Fruit fly (Drosophila melanogaster) whole organism, embryonic: Measurements from ENCODE around the gene Nepl13.

Experiments used
- Awh ChIP-seq: fragments of 200-800 bp; sonication (Bioruptor generic); IDR thresholded peaks from 2 replicates; pipeline ENCODE4, ENCODE4 v1.3.6; 2022; ENCODE audit warnings: missing biosample characterization, missing genetic modification characterization
- CG11398 ChIP-seq: fragments of 200-800 bp; sonication (Bioruptor generic); optimal IDR thresholded peaks from 2 replicates; lab custom pipeline; 2016; ENCODE audit warnings: missing biosample characterization, missing genetic modification characterization
- CG15011 ChIP-seq: fragments of 200-800 bp; sonication (Bioruptor generic); optimal IDR thresholded peaks from 3 replicates; lab custom pipeline; 2018; ENCODE audit warnings: missing biosample characterization, mild to moderate bottlenecking, missing genetic modification characterization
- CG17802 ChIP-seq: fragments of 200-800 bp; sonication (Bioruptor generic); optimal IDR thresholded peaks from 2 replicates; lab custom pipeline; 2018; ENCODE audit warnings: missing biosample characterization, mild to moderate bottlenecking, missing genetic modification characterization, moderate library complexity
- CG2129 ChIP-seq: fragments of 200-800 bp; sonication (Bioruptor generic); IDR thresholded peaks from 2 replicates; pipeline ENCODE4 v1.3.6; 2022; ENCODE audit warnings: missing biosample characterization, missing genetic modification characterization; ENCODE audit not compliant: partially characterized antibody
- CG2889 ChIP-seq: fragments of 200-800 bp; sonication (Bioruptor generic); IDR thresholded peaks from 3 replicates; pipeline ENCODE4 v1.3.6; 2022; ENCODE audit warnings: missing biosample characterization, missing genetic modification characterization
- CG34376 ChIP-seq: fragments of 200-800 bp; sonication (Bioruptor generic); optimal IDR thresholded peaks from 2 replicates; lab custom pipeline; 2018; ENCODE audit warnings: missing biosample characterization, mild to moderate bottlenecking, missing genetic modification characterization
- CG34422 ChIP-seq: fragments of 200-800 bp; sonication (Bioruptor generic); IDR thresholded peaks from 3 replicates; pipeline ENCODE4 v1.3.6; 2022; ENCODE audit warnings: missing biosample characterization, missing genetic modification characterization
- CG3838 ChIP-seq: fragments of 200-800 bp; sonication (Bioruptor generic); optimal IDR thresholded peaks from 3 replicates; lab custom pipeline; 2016; ENCODE audit warnings: missing biosample characterization, missing genetic modification characterization
- CG4730 ChIP-seq: fragments of 200-800 bp; sonication (Bioruptor generic); IDR thresholded peaks from 2 replicates; pipeline ENCODE4 v1.3.6; 2022; ENCODE audit warnings: missing biosample characterization, missing genetic modification characterization
- CG6854 ChIP-seq: fragments of 200-800 bp; sonication (Bioruptor generic); optimal IDR thresholded peaks from 3 replicates; lab custom pipeline; 2017; ENCODE audit warnings: missing biosample characterization, mild to moderate bottlenecking, missing genetic modification characterization
- CG7556 ChIP-seq: fragments of 200-800 bp; sonication (Bioruptor generic); optimal IDR thresholded peaks from 2 replicates; lab custom pipeline; 2017; ENCODE audit warnings: missing biosample characterization, mild to moderate bottlenecking, missing genetic modification characterization
- CG8388 ChIP-seq: fragments of 200-800 bp; sonication (Bioruptor generic); optimal IDR thresholded peaks from 2 replicates; lab custom pipeline; 2019; ENCODE audit warnings: missing biosample characterization, mild to moderate bottlenecking, missing genetic modification characterization, moderate library complexity
- CG8478 ChIP-seq: fragments of >200 bp; optimal IDR thresholded peaks from 2 replicates; lab custom pipeline; 2018
- CG9437 ChIP-seq: fragments of 200-800 bp; sonication (Bioruptor generic); optimal IDR thresholded peaks from 2 replicates; lab custom pipeline; 2018; ENCODE audit warnings: missing biosample characterization, mild to moderate bottlenecking, missing genetic modification characterization
- CkIIα-i1 ChIP-seq: fragments of 200-800 bp; sonication (Bioruptor generic); IDR thresholded peaks from 2 replicates; pipeline ENCODE4 v1.3.6; 2022; ENCODE audit warnings: missing biosample characterization, missing genetic modification characterization
- Dad ChIP-seq: fragments of 200-800 bp; sonication (Bioruptor generic); optimal IDR thresholded peaks from 3 replicates; lab custom pipeline; 2016; ENCODE audit warnings: missing biosample characterization, missing genetic modification characterization
- Dbx ChIP-seq: fragments of 200-800 bp; sonication (Bioruptor generic); IDR thresholded peaks from 3 replicates; pipeline ENCODE4 v1.3.6; 2022; ENCODE audit warnings: missing biosample characterization, missing genetic modification characterization
- Dll ChIP-seq: fragments of 200-800 bp; sonication (Bioruptor generic); IDR thresholded peaks from 4 replicates; pipeline ENCODE4 v1.3.6; 2022; ENCODE audit warnings: missing biosample characterization, missing genetic modification characterization; ENCODE audit not compliant: partially characterized antibody
- Ets65A ChIP-seq: fragments of 200-800 bp; sonication (Bioruptor generic); peaks from one replicate; lab custom pipeline; 2016; ENCODE audit warnings: missing biosample characterization, missing genetic modification characterization
- Lim3 ChIP-seq: fragments of 200-800 bp; sonication (Bioruptor generic); IDR thresholded peaks from 2 replicates; pipeline ENCODE4 v1.3.6; 2022; ENCODE audit warnings: missing biosample characterization, missing genetic modification characterization
- NC2β ChIP-seq: fragments of 200-800 bp; sonication (Bioruptor generic); optimal IDR thresholded peaks from 2 replicates; lab custom pipeline; 2016; ENCODE audit warnings: missing biosample characterization, missing genetic modification characterization
- Opbp ChIP-seq: fragments of 200-800 bp; sonication (Bioruptor generic); IDR thresholded peaks from 3 replicates; pipeline ENCODE4 v1.3.6; 2022; ENCODE audit warnings: missing biosample characterization, missing genetic modification characterization; ENCODE audit not compliant: partially characterized antibody
- Pdp1 ChIP-seq, 2 experiments: fragments of 200-800 bp; sonication (Bioruptor generic); optimal IDR thresholded peaks; 3 replicates each; lab custom pipeline; 2016; ENCODE audit warnings: missing biosample characterization in 2 of 2, missing genetic modification characterization in 2 of 2, mild to moderate bottlenecking in 1 of 2, moderate library complexity in 1 of 2
- bab2 ChIP-seq: fragments of 200-800 bp; sonication (Bioruptor generic); optimal IDR thresholded peaks from 2 replicates; lab custom pipeline; 2016; ENCODE audit warnings: missing biosample characterization, missing genetic modification characterization
- fru ChIP-seq: fragments of >200 bp; optimal IDR thresholded peaks from 2 replicates; lab custom pipeline; 2017
- ftz-f1 ChIP-seq: fragments of 200-800 bp; sonication (Bioruptor generic); optimal IDR thresholded peaks from 2 replicates; lab custom pipeline; 2016; ENCODE audit warnings: missing biosample characterization, missing genetic modification characterization
- gcm2 ChIP-seq: fragments of 200-800 bp; sonication (Bioruptor generic); optimal IDR thresholded peaks from 2 replicates; lab custom pipeline; 2016; ENCODE audit warnings: missing biosample characterization, missing genetic modification characterization
- grau ChIP-seq: fragments of 200-800 bp; optimal IDR thresholded peaks from 3 replicates; lab custom pipeline; 2019; ENCODE audit warnings: missing biosample characterization, mild to moderate bottlenecking, missing genetic modification characterization, moderate library complexity
- gro ChIP-seq: fragments of 200-800 bp; sonication (Bioruptor generic); optimal IDR thresholded peaks from 2 replicates; lab custom pipeline; 2016; ENCODE audit warnings: missing biosample characterization, missing genetic modification characterization
- hb ChIP-seq: fragments of 200-800 bp; sonication (Bioruptor generic); IDR thresholded peaks from 3 replicates; pipeline ENCODE4 v1.3.6; 2022; ENCODE audit warnings: missing biosample characterization, missing genetic modification characterization; ENCODE audit not compliant: partially characterized antibody
- hbn ChIP-seq: fragments of 200-800 bp; sonication (Bioruptor generic); IDR thresholded peaks from 2 replicates; pipeline ENCODE4 v1.3.6; 2022; ENCODE audit warnings: missing biosample characterization, missing genetic modification characterization; ENCODE audit not compliant: partially characterized antibody
- hkb ChIP-seq, 2 experiments: fragments of 200-800 bp in 1 of 2; fragments of >200 bp in 1 of 2; sonication (Bioruptor generic) in 1 of 2; IDR thresholded peaks in 1 of 2; optimal IDR thresholded peaks in 1 of 2; 2 replicates each; pipeline versions ENCODE4 v1.3.6 to Lab custom; 2017 to 2022; ENCODE audit warnings: missing biosample characterization in 1 of 2, missing genetic modification characterization in 1 of 2
- lov ChIP-seq, 2 experiments: fragments of 200-800 bp in 1 of 2; fragments of >200 bp in 1 of 2; sonication (Bioruptor generic) in 1 of 2; IDR thresholded peaks in 1 of 2; optimal IDR thresholded peaks in 1 of 2; 2 replicates in 1 of 2; 3 replicates in 1 of 2; pipeline versions ENCODE4 v1.3.6 to Lab custom; 2017 to 2022; ENCODE audit warnings: missing biosample characterization in 1 of 2, missing genetic modification characterization in 1 of 2
- oc ChIP-seq: fragments of 200-800 bp; sonication (Bioruptor generic); optimal IDR thresholded peaks from 2 replicates; lab custom pipeline; 2018; ENCODE audit warnings: missing biosample characterization, mild to moderate bottlenecking, missing genetic modification characterization, moderate library complexity
- phol ChIP-seq: fragments of 200-800 bp; sonication (Bioruptor generic); optimal IDR thresholded peaks from 3 replicates; lab custom pipeline; 2018; ENCODE audit warnings: missing biosample characterization, mild to moderate bottlenecking, missing genetic modification characterization, moderate library complexity
- sens ChIP-seq: fragments of 200-800 bp; sonication (Bioruptor generic); peaks from one replicate; lab custom pipeline; 2016; ENCODE audit warnings: missing biosample characterization, missing genetic modification characterization
- slp2 ChIP-seq: fragments of 200-800 bp; sonication (Bioruptor generic); optimal IDR thresholded peaks from 2 replicates; lab custom pipeline; 2016; ENCODE audit warnings: missing biosample characterization, missing genetic modification characterization
- zfh1 ChIP-seq: fragments of 200-800 bp; sonication (Bioruptor generic); IDR thresholded peaks from 3 replicates; pipeline ENCODE4 v1.3.6; 2022; ENCODE audit warnings: missing biosample characterization, missing genetic modification characterization

The Nepl13 gene

dm6 chr3R:22770207-22770606, 9.3 kb upstream of the Nepl13 start, which contains the start of gene CG43093:
CG43093 (minus strand) TSS chr3R:22770307.
- no peak for TF ChIP-seq CG8478 (lab: Kevin White, UChicago)
- no peak for TF ChIP-seq lov (optimal IDR thresholded peaks at IDR 0.05; lab: Kevin White, UChicago)
- TF ChIP-seq lov (GFP tag; IDR thresholded peaks at IDR 0.05; lab: Robert Waterston, UW), result no peak
- no peak for TF ChIP-seq CG4730 (GFP tag; lab: Robert Waterston, UW)
- no peak for TF ChIP-seq fru (lab: Kevin White, UChicago)
- no peak for TF ChIP-seq CG3838 (GFP tag; lab: Kevin White, UChicago)
- TF ChIP-seq Lim3 (GFP tag; lab: Robert Waterston, UW), result no peak
- TF ChIP-seq CG8388 (GFP tag; lab: Kevin White, UChicago), result no peak
- TF ChIP-seq gro (GFP tag; lab: Kevin White, UChicago), result no peak
- no peak for TF ChIP-seq ftz-f1 (GFP tag; lab: Kevin White, UChicago)
- no peak for TF ChIP-seq phol (tag; lab: Kevin White, UChicago)
- TF ChIP-seq slp2 (GFP tag; lab: Kevin White, UChicago), result no peak
- TF ChIP-seq CG15011 (GFP tag; lab: Kevin White, UChicago), result no peak
- TF ChIP-seq Opbp (GFP tag; lab: Robert Waterston, UW), result no peak
- no peak for TF ChIP-seq Awh
- no peak for TF ChIP-seq CG9437 (GFP tag; lab: Kevin White, UChicago)

dm6 chr3R:22769567-22769966, 8.7 kb upstream of the Nepl13 start, which contains the start of gene CG43092:
CG43092 (minus strand) TSS chr3R:22769667.
- TF ChIP-seq CG34422 (GFP tag; lab: Robert Waterston, UW) (no peak), CG4730 (GFP tag; lab: Robert Waterston, UW) (no peak), Dbx (GFP tag; lab: Robert Waterston, UW) (no peak), CG2129 (no peak), NC2β (GFP tag; lab: Kevin White, UChicago) (no peak)
- TF ChIP-seq, all 482 proteins: peak for 0

dm6 chr3R:22768633-22769032, 7.8 kb upstream of the Nepl13 start, which contains the start of gene CG43091:
CG43091 (minus strand) TSS chr3R:22768733.
- TF ChIP-seq grau (tag; lab: Kevin White, UChicago) (no peak), Dad (no peak), sens (GFP tag; lab: Kevin White, UChicago) (peak; percentile 37)
- TF ChIP-seq, all 482 proteins: peak for 1

- TF ChIP-seq sens (GFP tag; lab: Kevin White, UChicago) (peak; percentile 38), hkb (optimal IDR thresholded peaks at IDR 0.05; lab: Kevin White, UChicago) (no peak), hkb (GFP tag; IDR thresholded peaks at IDR 0.05; lab: Robert Waterston, UW) (no peak)
These were observed 6.7 kb upstream of the Nepl13 start, which contains the start of gene CG13841 for dm6 chr3R:22767599-22767998. CG13841 (minus strand) TSS chr3R:22767699.

- TF ChIP-seq Ets65A (GFP tag; lab: Kevin White, UChicago) (peak; percentile 23), CkIIα-i1 (no peak)
These were observed 5.2 kb upstream of the Nepl13 start, which contains the start of gene Nepl15 for dm6 chr3R:22766072-22766471. Nepl15 (minus strand) TSS chr3R:22766172.

- TF ChIP-seq CG34376 (GFP tag; lab: Kevin White, UChicago) (peak; percentile 46), CG7556 (GFP tag; lab: Kevin White, UChicago) (no peak)
These were observed 2.7 kb upstream of the Nepl13 start, which contains the start of gene Nepl14 for dm6 chr3R:22763587-22763986. Nepl14 (minus strand) TSS chr3R:22763711.

dm6 chr3R:22757117-22757516, 3.8 kb downstream of the Nepl13 start:
- TF ChIP-seq CG17802 (tag; lab: Kevin White, UChicago) (no peak), ftz-f1 (GFP tag; lab: Kevin White, UChicago) (no peak), CG6854 (GFP tag; lab: Kevin White, UChicago) (no peak), CG11398 (GFP tag; lab: Kevin White, UChicago) (no peak), Pdp1 (GFP tag; optimal IDR thresholded peaks at IDR 0.05; lab: Kevin White, UChicago) (peak in 1 of 2 experiments; percentile 78), hbn (GFP tag; lab: Robert Waterston, UW) (no peak), gcm2 (no peak), zfh1 (no peak), hb (GFP tag; lab: Robert Waterston, UW) (no peak), CkIIα-i1 (no peak), bab2 (GFP tag; lab: Kevin White, UChicago) (no peak), CG2889 (no peak), Dll (GFP tag; lab: Robert Waterston, UW) (no peak), oc (tag; lab: Kevin White, UChicago) (peak; percentile 77), hkb (optimal IDR thresholded peaks at IDR 0.05; lab: Kevin White, UChicago) (no peak), hkb (GFP tag; IDR thresholded peaks at IDR 0.05; lab: Robert Waterston, UW) (no peak), sens (GFP tag; lab: Kevin White, UChicago) (peak; percentile 26)
